Worm (Caenorhabditis elegans): ENCODE data around the gene C02F4.4.

C02F4.4 gene

DNA sequence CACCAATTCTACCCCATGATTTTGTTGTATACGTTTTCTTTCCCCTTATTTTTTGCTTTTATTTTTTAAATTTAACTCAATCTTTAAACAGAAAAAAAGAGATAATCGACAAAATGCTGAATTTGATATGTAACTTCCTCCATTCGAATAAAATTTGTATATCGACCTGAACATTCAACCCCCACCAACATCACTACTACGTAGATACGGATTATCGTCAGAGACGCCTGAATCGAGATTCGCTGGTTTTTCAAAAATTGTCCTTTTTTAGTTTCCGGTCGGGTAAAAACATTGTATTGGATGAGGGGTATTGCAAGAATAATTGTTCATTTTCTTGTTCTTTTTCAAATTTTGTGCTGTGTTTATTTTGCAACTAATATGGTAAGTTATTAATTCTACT lies 42.5 kb downstream of the C02F4.4 start, which contains the start of gene bgnt-1.1:
TSS of gene bgnt-1.1 (plus strand) at position 301 of the 400 bp plus-strand sequence.
- TF ChIP-seq aha-1 (tag): peak; percentile 44
- no peak for TF ChIP-seq pha-4 (GFP tag; IDR thresholded peaks at IDR 0.05)
- TF ChIP-seq pha-4 (tag; optimal IDR thresholded peaks at IDR 0.05): no peak

DNA sequence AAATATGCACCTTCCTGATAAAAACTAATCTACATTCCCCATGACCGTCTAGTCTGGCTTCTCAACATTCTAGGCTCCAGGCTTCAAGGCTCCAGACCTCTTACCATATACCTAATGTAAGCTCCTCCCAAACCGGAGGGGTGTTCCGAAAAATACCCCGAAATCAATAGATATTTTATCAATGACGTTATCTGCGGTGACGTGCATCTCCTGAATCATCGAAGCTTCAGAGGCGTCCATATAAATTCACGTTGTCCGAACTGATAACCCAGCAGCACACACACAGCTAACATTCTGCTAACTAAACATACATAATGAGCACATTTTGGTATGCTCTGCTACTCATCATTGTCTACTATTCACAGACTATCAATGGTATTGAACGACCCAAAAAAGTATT lies 45.5 kb downstream of the C02F4.4 start, which contains the start of gene ugt-44:
TSS of gene ugt-44 (plus strand) at position 248 of the 400 bp plus-strand sequence.
- TF ChIP-seq mdt-29 (GFP tag; IDR thresholded peaks at IDR 0.05) (no peak), R02D3.7 (tag; optimal IDR thresholded peaks at IDR 0.05) (no peak), ces-1 (GFP tag; optimal IDR thresholded peaks at IDR 0.05) (no peak), unc-130 (GFP tag; optimal IDR thresholded peaks at IDR 0.05) (no peak), ctbp-1 (GFP tag; IDR thresholded peaks at IDR 0.05) (no peak), aly-2 (tag; optimal IDR thresholded peaks at IDR 0.05) (no peak), lin-13 (GFP tag; optimal IDR thresholded peaks at IDR 0.05) (no peak), ZK337.2 (GFP tag; IDR thresholded peaks at IDR 0.05) (no peak), hif-1 (tag; optimal IDR thresholded peaks at IDR 0.05) (no peak), F49E8.2 (tag; optimal IDR thresholded peaks at IDR 0.05; ENCODE audit: borderline replicate concordance) (no peak), saeg-2 (GFP tag; IDR thresholded peaks at IDR 0.05) (no peak), nhr-41 (GFP tag; IDR thresholded peaks at IDR 0.05) (no peak), zfp-2 (tag; optimal IDR thresholded peaks at IDR 0.05) (no peak), ceh-32 (tag; optimal IDR thresholded peaks at IDR 0.05; ENCODE audit: poor library complexity) (no peak), zip-11 (GFP tag; IDR thresholded peaks at IDR 0.05) (no peak), ceh-44 (GFP tag; IDR thresholded peaks at IDR 0.05) (no peak), mes-2 (tag; optimal IDR thresholded peaks at IDR 0.05; ENCODE audit: poor library complexity, severe bottlenecking) (no peak), nhr-25 (tag; optimal IDR thresholded peaks at IDR 0.05; ENCODE audit: borderline replicate concordance, insufficient read depth) (no peak), egl-43 (GFP tag; IDR thresholded peaks at IDR 0.05) (no peak), zip-2 (tag; optimal IDR thresholded peaks at IDR 0.05) (no peak), dve-1 (tag; optimal IDR thresholded peaks at IDR 0.05; ENCODE audit: insufficient read depth) (peak; percentile 10), aha-1 (tag) (peak; percentile 92), lin-39 (tag; optimal IDR thresholded peaks at IDR 0.05) (no peak), hlh-11 (tag; optimal IDR thresholded peaks at IDR 0.05) (peak; percentile 77), snpc-1.2 (GFP tag; IDR thresholded peaks at IDR 0.05) (no peak), nhr-42 (GFP tag; IDR thresholded peaks at IDR 0.05) (no peak), daf-8 (GFP tag; IDR thresholded peaks at IDR 0.05) (no peak), T20F7.1 (GFP tag; optimal IDR thresholded peaks at IDR 0.05) (no peak), pqm-1 (tag; optimal IDR thresholded peaks at IDR 0.05) (peak; percentile 51), nhr-10 (tag; optimal IDR thresholded peaks at IDR 0.05) (peak; percentile 13), madf-5 (GFP tag; IDR thresholded peaks at IDR 0.05) (no peak), nhr-237 (tag; optimal IDR thresholded peaks at IDR 0.05) (no peak), lin-1 (GFP tag; IDR thresholded peaks at IDR 0.05) (0 out of 2 replicates have a peak, but pooled peaks have one; percentile 26), arid-1 (GFP tag; conservative IDR thresholded peaks at IDR 0.05) (no peak), F26F4.8 (GFP tag; conservative IDR thresholded peaks at IDR 0.05) (no peak), madf-9 (GFP tag; conservative IDR thresholded peaks at IDR 0.05) (no peak), sdz-12 (GFP tag; optimal IDR thresholded peaks at IDR 0.05) (no peak), fos-1 (tag; optimal IDR thresholded peaks at IDR 0.05) (no peak), zag-1 (tag; optimal IDR thresholded peaks at IDR 0.05) (no peak), T26A8.4 (GFP tag; IDR thresholded peaks at IDR 0.05) (no peak), F37D6.2 (tag; optimal IDR thresholded peaks at IDR 0.05) (no peak), snpc-4 (tag; optimal IDR thresholded peaks at IDR 0.05) (no peak), dmd-9 (GFP tag; IDR thresholded peaks at IDR 0.05) (no peak), gei-8 (GFP tag; optimal IDR thresholded peaks at IDR 0.05) (no peak), dmd-6 (GFP tag; IDR thresholded peaks at IDR 0.05) (peak; percentile 85), mxl-2 (GFP tag; conservative IDR thresholded peaks at IDR 0.05) (no peak), jun-1 (tag; optimal IDR thresholded peaks at IDR 0.05) (peak; percentile 6), vab-7 (GFP tag; IDR thresholded peaks at IDR 0.05) (no peak)

All from whole organism, L4 larva.